Worm (Caenorhabditis elegans): ENCODE data around the gene T16G1.5.

DNA sequence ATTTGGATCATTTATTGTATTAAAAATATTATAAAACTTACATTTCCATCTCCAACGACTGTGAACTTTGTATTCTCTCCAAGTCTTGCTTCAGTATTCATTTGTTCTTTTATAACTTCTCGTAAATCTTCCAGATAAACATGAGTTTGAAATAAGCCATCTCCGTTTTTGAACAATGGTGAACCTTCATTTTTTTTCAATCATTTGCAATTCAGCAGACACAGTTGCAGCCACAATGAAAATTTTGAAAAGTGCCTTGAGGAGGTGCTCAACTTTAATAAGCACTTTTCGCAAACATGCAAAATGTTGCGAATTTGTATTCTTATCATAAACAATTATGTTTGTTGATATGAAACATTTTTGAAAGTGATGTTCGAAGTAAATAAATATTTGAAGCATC is 4.9 kb upstream of the T16G1.5 start, which contains the start of gene T16G1.3:
- TF ChIP-seq hmbx-1 (tag; optimal IDR thresholded peaks at IDR 0.05): no peak
- TF ChIP-seq tra-4 (tag; optimal IDR thresholded peaks at IDR 0.05): no peak
- TF ChIP-seq ama-1 (optimal IDR thresholded peaks at IDR 0.05): no peak
- no peak for TF ChIP-seq ets-7 (tag; optimal IDR thresholded peaks at IDR 0.05)
- no peak for TF ChIP-seq ceh-36 (tag; optimal IDR thresholded peaks at IDR 0.05)
- no peak for TF ChIP-seq F13C5.2 (tag; optimal IDR thresholded peaks at IDR 0.05)
- no peak for TF ChIP-seq tbx-11 (GFP tag; IDR thresholded peaks at IDR 0.05)
- TF ChIP-seq hmg-4 (GFP tag; optimal IDR thresholded peaks at IDR 0.05): no peak
- TF ChIP-seq hnd-1 (tag; optimal IDR thresholded peaks at IDR 0.05): no peak
- TF ChIP-seq ceh-13 (GFP tag; optimal IDR thresholded peaks at IDR 0.05): no peak
- TF ChIP-seq B0310.2 (tag; optimal IDR thresholded peaks at IDR 0.05): no peak
- no peak for TF ChIP-seq scrt-1 (GFP tag; IDR thresholded peaks at IDR 0.05)
- no peak for TF ChIP-seq flt-1 (GFP tag; IDR thresholded peaks at IDR 0.05)
- TF ChIP-seq sea-1 (GFP tag; conservative IDR thresholded peaks at IDR 0.05): no peak
